Fruit fly (Drosophila melanogaster): ENCODE measurements around the gene CG13737.

CG13737 gene

dm6 chr3L:13920632-13920981 lies 41.8 kb downstream of the CG13737 start:
- TF ChIP-seq CG17801 (GFP tag; optimal IDR thresholded peaks at IDR 0.05; ENCODE audit: partially characterized antibody) = no peak

- no peak for TF ChIP-seq CG17801 (GFP tag; optimal IDR thresholded peaks at IDR 0.05; ENCODE audit: partially characterized antibody)
Observed at dm6 chr3L:13922023-13922652, 43.3 kb downstream of the CG13737 start.

dm6 chr3L:13923332-13924272 lies 44.8 kb downstream of the CG13737 start:
- TF ChIP-seq CG17801 (GFP tag; optimal IDR thresholded peaks at IDR 0.05; ENCODE audit: partially characterized antibody) = peak; percentile 77

dm6 chr3L:13924646-13925045 lies 45.9 kb downstream of the CG13737 start:
- no peak for TF ChIP-seq CG17801 (GFP tag; optimal IDR thresholded peaks at IDR 0.05; ENCODE audit: partially characterized antibody)

dm6 chr3L:13925117-13925726 lies 46.4 kb downstream of the CG13737 start, which contains the start of gene Rgl:
Gene Rgl, minus strand, starts transcription at chr3L:13925335.
- peak; percentile 1 for TF ChIP-seq CG17801 (GFP tag; optimal IDR thresholded peaks at IDR 0.05; ENCODE audit: partially characterized antibody)

dm6 chr3L:13928769-13929594 lies 50.2 kb downstream of the CG13737 start, which contains the start of the genes CG8833 and DCTN1-p150:
Gene CG8833, minus strand, starts transcription at chr3L:13929000.
Gene DCTN1-p150, plus strand, starts transcription at chr3L:13929387.
- TF ChIP-seq CG17801 (GFP tag; optimal IDR thresholded peaks at IDR 0.05; ENCODE audit: partially characterized antibody) = no peak

Data from ovary, adult (tissue).